Fruit fly (Drosophila melanogaster) whole organism, pupa: ENCODE measurements around the gene CG1896.

Experiments
- CG10348 ChIP-seq: fragments of 200-800 bp; sonication (Bioruptor generic); IDR thresholded peaks from 2 replicates; pipeline ENCODE4 v1.3.6; 2022; ENCODE audit warnings: missing biosample characterization, missing genetic modification characterization
- CG12605 ChIP-seq: fragments of 200-800 bp; sonication (Bioruptor generic); IDR thresholded peaks from 2 replicates; pipeline ENCODE4 v1.3.6; 2022; ENCODE audit warnings: missing biosample characterization, missing genetic modification characterization
- CG13204 ChIP-seq: fragments of 200-800 bp; sonication (Bioruptor generic); optimal IDR thresholded peaks from 2 replicates; lab custom pipeline; 2018; ENCODE audit warnings: missing biosample characterization, mild to moderate bottlenecking, missing genetic modification characterization, moderate library complexity
- CG14655 ChIP-seq: fragments of 200-800 bp; sonication (Bioruptor generic); optimal IDR thresholded peaks from 3 replicates; lab custom pipeline; 2017; ENCODE audit warnings: mild to moderate bottlenecking, missing biosample characterization, missing genetic modification reagents, missing genetic modification characterization
- CG15710 ChIP-seq: fragments of 200-800 bp; sonication (Bioruptor generic); optimal IDR thresholded peaks from 2 replicates; lab custom pipeline; 2018; ENCODE audit warnings: missing biosample characterization, mild to moderate bottlenecking, missing genetic modification characterization, moderate library complexity
- CG17806 ChIP-seq: fragments of 200-800 bp; sonication (Bioruptor generic); optimal IDR thresholded peaks from 2 replicates; lab custom pipeline; 2018; ENCODE audit warnings: missing biosample characterization, mild to moderate bottlenecking, missing genetic modification characterization, moderate library complexity
- CG32121 ChIP-seq: fragments of 200-800 bp; sonication (Bioruptor generic); IDR thresholded peaks from 2 replicates; pipeline ENCODE4 v1.3.6; 2022; ENCODE audit warnings: missing biosample characterization, missing genetic modification characterization
- CG34367 ChIP-seq: fragments of 200-800 bp; sonication (Bioruptor generic); optimal IDR thresholded peaks from 2 replicates; lab custom pipeline; 2018; ENCODE audit warnings: missing biosample characterization, mild to moderate bottlenecking, missing genetic modification characterization
- CG4496 ChIP-seq: fragments of 200-800 bp; sonication (Bioruptor generic); IDR thresholded peaks from 3 replicates; pipeline ENCODE4 v1.3.6; 2022; ENCODE audit warnings: missing biosample characterization, missing genetic modification characterization
- CG8159 ChIP-seq: fragments of 200-800 bp; sonication (Bioruptor generic); optimal IDR thresholded peaks from 3 replicates; lab custom pipeline; 2018; ENCODE audit warnings: missing biosample characterization, mild to moderate bottlenecking, missing genetic modification characterization, moderate library complexity
- CG8301 ChIP-seq: fragments of 200-800 bp; sonication (Bioruptor generic); optimal IDR thresholded peaks from 2 replicates; lab custom pipeline; 2018; ENCODE audit warnings: missing biosample characterization, mild to moderate bottlenecking, missing genetic modification characterization
- CG9948 ChIP-seq: fragments of 200-800 bp; sonication (Bioruptor generic); optimal IDR thresholded peaks from 2 replicates; lab custom pipeline; 2018; ENCODE audit warnings: missing biosample characterization, mild to moderate bottlenecking, missing genetic modification characterization, moderate library complexity
- D1 ChIP-seq: fragments of 200-800 bp; sonication (Bioruptor generic); optimal IDR thresholded peaks from 2 replicates; lab custom pipeline; 2018; ENCODE audit warnings: missing biosample characterization, mild to moderate bottlenecking, missing genetic modification characterization, moderate library complexity
- EcR ChIP-seq: fragments of 200-800 bp; sonication (Bioruptor generic); optimal IDR thresholded peaks from 3 replicates; lab custom pipeline; 2019; ENCODE audit warnings: missing biosample characterization, missing genetic modification characterization, mild to moderate bottlenecking, moderate library complexity, missing genetic modification reagents
- Ets98B ChIP-seq: fragments of 200-800 bp; sonication (Bioruptor generic); IDR thresholded peaks from 2 replicates; pipeline ENCODE4 v1.3.6; 2022; ENCODE audit warnings: missing biosample characterization, missing genetic modification characterization
- Pif1A ChIP-seq: fragments of 200-800 bp; sonication (Bioruptor generic); optimal IDR thresholded peaks from 3 replicates; lab custom pipeline; 2016; ENCODE audit warnings: missing biosample characterization, missing genetic modification characterization
- Pif1B ChIP-seq: fragments of 200-800 bp; sonication (Bioruptor generic); optimal IDR thresholded peaks from 3 replicates; lab custom pipeline; 2016; ENCODE audit warnings: missing biosample characterization, missing genetic modification characterization
- Snoo ChIP-seq: fragments of 200-800 bp; sonication (Bioruptor generic); optimal IDR thresholded peaks from 3 replicates; lab custom pipeline; 2017; ENCODE audit warnings: missing biosample characterization, mild to moderate bottlenecking, missing genetic modification characterization, inconsistent platforms
- fd96Ca ChIP-seq: fragments of 200-800 bp; sonication (Bioruptor generic); IDR thresholded peaks from 3 replicates; pipeline ENCODE4 v1.3.6; 2022; ENCODE audit warnings: missing biosample characterization, missing genetic modification characterization
- gl ChIP-seq: fragments of 200-800 bp; sonication (Bioruptor generic); optimal IDR thresholded peaks from 2 replicates; lab custom pipeline; 2018; ENCODE audit warnings: missing biosample characterization, mild to moderate bottlenecking, missing genetic modification characterization
- rn ChIP-seq: fragments of 200-800 bp; sonication (Bioruptor generic); IDR thresholded peaks from 2 replicates; pipeline ENCODE4 v1.3.6; 2022; ENCODE audit warnings: missing biosample characterization, missing genetic modification characterization

Gene CG1896

DNA sequence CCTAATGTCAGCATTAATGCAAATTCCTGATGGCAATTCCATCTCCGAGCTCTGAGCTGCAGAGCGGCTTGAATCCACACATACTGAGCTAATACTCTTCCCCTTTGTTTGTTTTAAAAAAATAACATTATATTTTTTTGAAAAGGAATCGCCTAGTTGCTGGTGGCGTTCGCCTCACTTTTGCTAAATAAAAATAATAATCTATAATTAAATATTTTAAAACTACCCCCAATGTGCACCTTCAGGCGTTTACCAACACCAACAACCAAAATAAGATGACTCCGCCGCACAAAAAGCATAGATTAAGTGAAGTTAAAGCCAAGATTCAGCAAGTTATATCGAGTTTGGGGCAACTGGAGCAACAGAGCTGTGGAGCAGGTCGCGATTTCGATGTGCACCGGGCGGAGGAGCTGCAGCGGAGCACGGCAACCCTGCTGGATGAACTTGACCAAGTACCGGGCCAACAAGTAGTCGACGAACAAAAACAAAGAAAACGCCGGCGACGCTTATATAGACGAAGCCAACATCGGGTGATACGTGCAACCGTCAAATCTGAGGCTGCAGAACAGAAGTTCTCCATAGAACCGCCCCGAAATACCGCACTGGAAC lies at the start of gene CG1896:
Gene CG1896 (plus strand): TSS at position 239 of the 609 bp plus-strand sequence.
- TF ChIP-seq Pif1A (GFP tag; lab: Kevin White, UChicago) (peak; percentile 62), CG32121 (peak; percentile 51), CG13204 (GFP tag; lab: Kevin White, UChicago) (no peak), Pif1B (peak; percentile 75), CG8159 (tag; lab: Kevin White, UChicago) (peak; percentile 54), CG34367 (peak; percentile 21), CG15710 (peak; percentile 51), Snoo (peak; percentile 65), CG9948 (tag; lab: Kevin White, UChicago) (peak; percentile 24), EcR (GFP tag; lab: Kevin White, UChicago) (no peak), rn (GFP tag; lab: Robert Waterston, UW) (peak; percentile 52; the same call in 1 of the 2 replicates), CG8301 (tag; lab: Kevin White, UChicago) (peak; percentile 40), D1 (tag; lab: Kevin White, UChicago) (no peak), CG10348 (GFP tag; lab: Robert Waterston, UW) (no peak), CG4496 (GFP tag; lab: Robert Waterston, UW) (peak; percentile 88), gl (no peak), CG12605 (GFP tag; lab: Robert Waterston, UW) (peak; percentile 23; the same call in 1 of the 2 replicates), CG14655 (GFP tag; lab: Kevin White, UChicago) (no peak), CG17806 (tag; lab: Kevin White, UChicago) (peak; percentile 43), fd96Ca (GFP tag; lab: Robert Waterston, UW) (peak; percentile 83), Ets98B (peak; percentile 70)

DNA sequence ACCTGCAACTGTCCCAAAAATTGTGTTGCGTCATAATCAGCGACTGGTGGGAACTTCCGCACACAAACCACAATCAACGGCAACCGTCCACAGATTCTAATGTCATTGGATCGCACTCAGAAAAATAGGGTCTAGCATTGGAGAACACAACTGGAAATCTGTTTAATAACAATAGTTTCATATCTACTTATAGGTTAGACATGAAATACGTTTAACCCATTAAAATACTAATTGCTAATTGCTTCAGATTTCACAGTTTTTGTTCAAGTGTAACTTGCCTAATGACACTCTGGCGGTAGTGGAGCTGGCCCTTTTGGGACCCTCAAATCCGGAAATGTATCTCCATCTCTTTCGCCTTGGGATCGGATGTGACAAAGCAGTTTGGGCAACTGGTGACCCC lies 47.4 kb upstream of the CG1896 start:
- TF ChIP-seq CG14655 (GFP tag; lab: Kevin White, UChicago) (peak; percentile 27), CG13204 (GFP tag; lab: Kevin White, UChicago) (no peak)
- TF ChIP-seq, all 21 proteins: peak for 1

DNA sequence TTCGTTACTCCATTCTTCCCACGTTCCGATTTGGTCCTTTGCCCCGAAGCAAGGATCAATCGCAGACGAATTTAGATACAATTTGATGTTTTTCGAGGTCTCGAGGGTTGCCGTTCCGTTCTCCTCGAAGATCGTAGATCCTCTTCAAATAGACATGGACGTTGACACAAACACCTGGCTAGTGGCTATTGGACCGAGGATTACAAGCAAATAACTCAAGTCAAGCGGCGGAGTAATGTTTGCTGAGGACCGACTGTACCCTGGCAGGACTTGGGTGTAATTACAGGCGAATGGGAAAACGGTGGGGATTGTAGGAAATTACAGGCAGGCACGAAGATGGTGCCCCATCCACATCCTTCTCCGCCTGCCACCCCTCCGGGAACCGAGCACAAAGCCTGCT lies 46.5 kb upstream of the CG1896 start:
- TF ChIP-seq CG14655 (GFP tag; lab: Kevin White, UChicago) (no peak), CG8159 (tag; lab: Kevin White, UChicago) (no peak), fd96Ca (GFP tag; lab: Robert Waterston, UW) (no peak), CG8301 (tag; lab: Kevin White, UChicago) (no peak), EcR (GFP tag; lab: Kevin White, UChicago) (no peak), rn (GFP tag; lab: Robert Waterston, UW) (no peak), CG17806 (tag; lab: Kevin White, UChicago) (no peak), Ets98B (no peak), CG10348 (GFP tag; lab: Robert Waterston, UW) (no peak), CG32121 (no peak), CG9948 (tag; lab: Kevin White, UChicago) (no peak), CG13204 (GFP tag; lab: Kevin White, UChicago) (no peak), D1 (tag; lab: Kevin White, UChicago) (no peak), CG15710 (no peak), Pif1A (GFP tag; lab: Kevin White, UChicago) (no peak), gl (no peak), Snoo (no peak)

- TF ChIP-seq CG32121 (no peak), CG13204 (GFP tag; lab: Kevin White, UChicago) (peak; percentile 65), gl (peak; percentile 89), CG8159 (tag; lab: Kevin White, UChicago) (peak; percentile 95), CG12605 (GFP tag; lab: Robert Waterston, UW) (peak; percentile 65), CG10348 (GFP tag; lab: Robert Waterston, UW) (no peak), rn (GFP tag; lab: Robert Waterston, UW) (no peak), Pif1B (peak; percentile 81), CG17806 (tag; lab: Kevin White, UChicago) (peak; percentile 94), CG15710 (peak; percentile 90), D1 (tag; lab: Kevin White, UChicago) (peak; percentile 80), CG14655 (GFP tag; lab: Kevin White, UChicago) (peak; percentile 78), Pif1A (GFP tag; lab: Kevin White, UChicago) (peak; percentile 85), CG9948 (tag; lab: Kevin White, UChicago) (peak; percentile 91), CG34367 (peak; percentile 90), Ets98B (0 out of 2 replicates have a peak, but pooled peaks have one; percentile 20), Snoo (peak; percentile 91), CG4496 (GFP tag; lab: Robert Waterston, UW) (peak; percentile 52; the same call in 1 of the 3 replicates), CG8301 (tag; lab: Kevin White, UChicago) (peak; percentile 50), fd96Ca (GFP tag; lab: Robert Waterston, UW) (peak; percentile 68; the same call in 2 of the 3 replicates), EcR (GFP tag; lab: Kevin White, UChicago) (peak; percentile 29)
Observed at dm6 chr3R:31698143-31698776, 45.8 kb upstream of the CG1896 start.

DNA sequence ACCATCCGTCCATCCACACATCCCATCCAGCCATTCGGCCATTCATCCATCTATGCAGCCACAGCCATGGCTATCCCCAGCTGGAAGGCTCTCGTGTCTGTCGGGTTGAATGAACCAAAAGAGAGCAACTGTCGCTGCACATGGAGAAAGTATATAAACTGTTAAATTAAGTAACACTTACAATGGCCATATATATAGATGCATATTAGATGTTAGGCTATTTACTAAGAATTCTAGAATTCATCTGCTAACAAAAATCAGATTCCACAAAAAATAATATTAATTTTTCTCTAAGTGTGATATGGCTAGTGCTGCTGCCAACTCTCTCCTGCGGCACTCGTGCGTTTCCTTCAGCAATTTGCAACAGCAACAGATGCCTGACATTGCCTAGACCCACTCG lies 43.9 kb upstream of the CG1896 start:
- TF ChIP-seq CG14655 (GFP tag; lab: Kevin White, UChicago): peak; percentile 93
- peak; percentile 73 for TF ChIP-seq Pif1B
- no peak for TF ChIP-seq CG10348 (GFP tag; lab: Robert Waterston, UW)
- peak; percentile 78 for TF ChIP-seq CG12605 (GFP tag; lab: Robert Waterston, UW)
- peak; percentile 60 for TF ChIP-seq CG8159 (tag; lab: Kevin White, UChicago)
- peak; percentile 72 for TF ChIP-seq Pif1A (GFP tag; lab: Kevin White, UChicago)
- TF ChIP-seq CG9948 (tag; lab: Kevin White, UChicago): peak; percentile 81
- TF ChIP-seq Ets98B: peak; percentile 76
- TF ChIP-seq rn (GFP tag; lab: Robert Waterston, UW): 0 out of 2 replicates have a peak, but pooled peaks have one; percentile 32
- peak; percentile 66 for TF ChIP-seq CG34367
- TF ChIP-seq CG15710: peak; percentile 64
- TF ChIP-seq CG13204 (GFP tag; lab: Kevin White, UChicago): peak; percentile 8
- TF ChIP-seq CG32121: 0 out of 2 replicates have a peak, but pooled peaks have one; percentile 43
- TF ChIP-seq fd96Ca (GFP tag; lab: Robert Waterston, UW): peak; percentile 72
- TF ChIP-seq gl: peak; percentile 14
- peak; percentile 92 for TF ChIP-seq EcR (GFP tag; lab: Kevin White, UChicago)
- TF ChIP-seq CG8301 (tag; lab: Kevin White, UChicago): peak; percentile 91
- no peak for TF ChIP-seq D1 (tag; lab: Kevin White, UChicago)
- no peak for TF ChIP-seq Snoo
- TF ChIP-seq CG4496 (GFP tag; lab: Robert Waterston, UW): peak; percentile 84
- TF ChIP-seq CG17806 (tag; lab: Kevin White, UChicago): peak; percentile 71
